Worm (Caenorhabditis elegans) whole organism, L1 larva: ENCODE measurements around the gene csn-6.

Experiments used
- C04F5.9 ChIP-seq: sonication (generic microtip); optimal IDR thresholded peaks from 2 replicates; lab custom pipeline; 2016; ENCODE audit warnings: missing genetic modification characterization, missing compliant biosample characterization
- F16B12.6 ChIP-seq: fragments of 150-350 bp; optimal IDR thresholded peaks from 2 replicates; lab custom pipeline; 2014; ENCODE audit warnings: missing biosample characterization, missing genetic modification characterization
- blmp-1 ChIP-seq: fragments of 150-350 bp; optimal IDR thresholded peaks from 2 replicates; lab custom pipeline; 2014; ENCODE audit warnings: missing biosample characterization, missing genetic modification characterization
- ceh-63 ChIP-seq: fragments of 200-800 bp; sonication (Bioruptor generic); optimal IDR thresholded peaks from 2 replicates; lab custom pipeline; 2018; ENCODE audit warnings: mild to moderate bottlenecking, missing genetic modification characterization, missing compliant biosample characterization
- ceh-82 ChIP-seq, 3 experiments: fragments of 150-350 bp in 1 of 3; sonication (generic microtip) in 2 of 3; optimal IDR thresholded peaks; 2 replicates each; lab custom pipeline; 2014 to 2017; ENCODE audit warnings: missing biosample characterization in 3 of 3, missing genetic modification characterization in 3 of 3
- efl-1 ChIP-seq, 4 experiments: fragments of 150-350 bp; optimal IDR thresholded peaks in 3 of 4; peaks in 1 of 4; 1 replicate in 1 of 4; 2 replicates in 3 of 4; lab custom pipeline; 2014; ENCODE audit warnings: missing biosample characterization in 2 of 4, missing genetic modification characterization in 2 of 4, missing genetic modification reagents in 2 of 4
- efl-3 ChIP-seq: fragments of 200-800 bp; sonication (Bioruptor generic); optimal IDR thresholded peaks from 2 replicates; lab custom pipeline; 2018; ENCODE audit warnings: mild to moderate bottlenecking, missing genetic modification characterization, missing compliant biosample characterization
- elt-2 ChIP-seq: sonication (generic microtip); optimal IDR thresholded peaks from 2 replicates; lab custom pipeline; 2016; ENCODE audit warnings: missing genetic modification characterization, mild to moderate bottlenecking, inconsistent platforms, missing compliant biosample characterization, missing genetic modification reagents
- fkh-4 ChIP-seq: sonication (generic microtip); optimal IDR thresholded peaks from 2 replicates; lab custom pipeline; 2016; ENCODE audit warnings: missing compliant biosample characterization, missing genetic modification characterization, borderline replicate concordance
- fkh-8 ChIP-seq: sonication (generic microtip); optimal IDR thresholded peaks from 2 replicates; lab custom pipeline; 2016; ENCODE audit warnings: mild to moderate bottlenecking, missing genetic modification characterization, missing compliant biosample characterization
- grh-1 ChIP-seq: fragments of 200-800 bp; sonication (Bioruptor generic); IDR thresholded peaks from 2 replicates; pipeline ENCODE4 v1.3.6; 2022; ENCODE audit warnings: missing genetic modification reagents, missing genetic modification characterization, missing compliant biosample characterization
- hlh-17 ChIP-seq: fragments of 200-800 bp; sonication (Bioruptor generic); optimal IDR thresholded peaks from 2 replicates; lab custom pipeline; 2018; ENCODE audit warnings: missing genetic modification characterization, mild to moderate bottlenecking, missing compliant biosample characterization, moderate library complexity, borderline replicate concordance
- hlh-4 ChIP-seq: sonication (generic microtip); optimal IDR thresholded peaks from 2 replicates; lab custom pipeline; 2016; ENCODE audit warnings: mild to moderate bottlenecking, missing genetic modification characterization, missing compliant biosample characterization
- jun-1 ChIP-seq: fragments of 150-350 bp; optimal IDR thresholded peaks from 2 replicates; lab custom pipeline; 2014; ENCODE audit warnings: missing biosample characterization, missing genetic modification reagents, missing genetic modification characterization
- lin-35 ChIP-seq, 2 experiments: fragments of 150-350 bp; optimal IDR thresholded peaks; 2 replicates each; lab custom pipeline; 2014; ENCODE audit warnings: missing biosample characterization in 2 of 2, missing genetic modification characterization in 2 of 2, missing genetic modification reagents in 2 of 2
- lin-39 ChIP-seq: fragments of 150-350 bp; optimal IDR thresholded peaks from 2 replicates; lab custom pipeline; 2014; ENCODE audit warnings: missing biosample characterization, missing genetic modification reagents, missing genetic modification characterization
- lsy-2 ChIP-seq, 2 experiments: fragments of 150-350 bp; optimal IDR thresholded peaks; 2 replicates each; lab custom pipeline; 2014; ENCODE audit warnings: missing biosample characterization in 2 of 2, missing genetic modification characterization in 2 of 2
- mab-9 ChIP-seq: fragments of 200-800 bp; sonication (Bioruptor generic); IDR thresholded peaks from 2 replicates; pipeline ENCODE4 v1.3.6; 2022; ENCODE audit warnings: missing genetic modification reagents, missing genetic modification characterization, missing compliant biosample characterization
- mdl-1 ChIP-seq, 2 experiments: fragments of 150-350 bp; optimal IDR thresholded peaks; 2 replicates each; lab custom pipeline; 2014 to 2017; ENCODE audit warnings: missing biosample characterization in 2 of 2, missing genetic modification characterization in 2 of 2, inconsistent platforms in 1 of 2
- mep-1 ChIP-seq: fragments of 150-350 bp; optimal IDR thresholded peaks from 2 replicates; lab custom pipeline; 2014; ENCODE audit warnings: missing biosample characterization, missing genetic modification characterization
- nhr-11 ChIP-seq: fragments of 150-350 bp; optimal IDR thresholded peaks from 2 replicates; lab custom pipeline; 2014; ENCODE audit warnings: missing biosample characterization, missing genetic modification characterization
- nhr-12 ChIP-seq: sonication (generic microtip); optimal IDR thresholded peaks from 2 replicates; lab custom pipeline; 2017; ENCODE audit warnings: missing biosample characterization, missing genetic modification characterization
- nhr-237 ChIP-seq: fragments of 150-350 bp; optimal IDR thresholded peaks from 2 replicates; lab custom pipeline; 2014; ENCODE audit warnings: missing biosample characterization, missing genetic modification characterization
- nhr-71 ChIP-seq: sonication (generic microtip); optimal IDR thresholded peaks from 2 replicates; lab custom pipeline; 2016; ENCODE audit warnings: mild to moderate bottlenecking, missing genetic modification characterization, moderate library complexity, missing compliant biosample characterization
- nhr-77 ChIP-seq: fragments of 150-350 bp; optimal IDR thresholded peaks from 2 replicates; lab custom pipeline; 2014; ENCODE audit warnings: missing biosample characterization, missing genetic modification characterization
- nhr-84 ChIP-seq: sonication (generic microtip); optimal IDR thresholded peaks from 2 replicates; lab custom pipeline; 2017; ENCODE audit warnings: missing biosample characterization, missing genetic modification characterization
- nhr-85 ChIP-seq: sonication (generic microtip); peaks from one replicate; lab custom pipeline; 2016; ENCODE audit warnings: missing genetic modification characterization, inconsistent platforms, missing compliant biosample characterization
- pag-3 ChIP-seq: sonication (generic microtip); optimal IDR thresholded peaks from 2 replicates; lab custom pipeline; 2017; ENCODE audit warnings: missing genetic modification characterization, mild to moderate bottlenecking, missing compliant biosample characterization, antibody characterized with exemption, borderline replicate concordance; ENCODE audit not compliant: insufficient read depth
- pax-3 ChIP-seq: fragments of 200-800 bp; sonication (Bioruptor generic); optimal IDR thresholded peaks from 2 replicates; lab custom pipeline; 2018; ENCODE audit warnings: mild to moderate bottlenecking, missing genetic modification characterization, moderate library complexity, missing compliant biosample characterization
- pqm-1 ChIP-seq: sonication (generic microtip); optimal IDR thresholded peaks from 3 replicates; lab custom pipeline; 2017; ENCODE audit warnings: missing biosample characterization, missing genetic modification characterization
- snu-23 ChIP-seq: sonication (generic microtip); optimal IDR thresholded peaks from 2 replicates; lab custom pipeline; 2016; ENCODE audit warnings: missing genetic modification characterization, missing compliant biosample characterization
- sup-37 ChIP-seq: fragments of 200-800 bp; sonication (Bioruptor generic); optimal IDR thresholded peaks from 2 replicates; lab custom pipeline; 2018; ENCODE audit warnings: mild to moderate bottlenecking, missing genetic modification characterization, missing compliant biosample characterization
- swsn-7 ChIP-seq: sonication (generic microtip); optimal IDR thresholded peaks from 2 replicates; lab custom pipeline; 2016; ENCODE audit warnings: missing genetic modification characterization, missing compliant biosample characterization
- unc-98 ChIP-seq: fragments of 200-800 bp; sonication (Bioruptor generic); IDR thresholded peaks from 2 replicates; pipeline ENCODE4 v1.3.6; 2022; ENCODE audit warnings: missing genetic modification characterization, missing compliant biosample characterization
- vab-15 ChIP-seq: sonication (generic microtip); optimal IDR thresholded peaks from 2 replicates; lab custom pipeline; 2017; ENCODE audit warnings: missing genotype, mild to moderate bottlenecking, missing genetic modification characterization, missing compliant biosample characterization
- xbp-1 ChIP-seq: sonication (generic microtip); optimal IDR thresholded peaks from 2 replicates; lab custom pipeline; 2016; ENCODE audit warnings: missing genetic modification characterization, missing compliant biosample characterization
- zag-1 ChIP-seq: fragments of 150-350 bp; optimal IDR thresholded peaks from 2 replicates; lab custom pipeline; 2014; ENCODE audit warnings: missing biosample characterization, missing genetic modification characterization

The csn-6 gene

DNA sequence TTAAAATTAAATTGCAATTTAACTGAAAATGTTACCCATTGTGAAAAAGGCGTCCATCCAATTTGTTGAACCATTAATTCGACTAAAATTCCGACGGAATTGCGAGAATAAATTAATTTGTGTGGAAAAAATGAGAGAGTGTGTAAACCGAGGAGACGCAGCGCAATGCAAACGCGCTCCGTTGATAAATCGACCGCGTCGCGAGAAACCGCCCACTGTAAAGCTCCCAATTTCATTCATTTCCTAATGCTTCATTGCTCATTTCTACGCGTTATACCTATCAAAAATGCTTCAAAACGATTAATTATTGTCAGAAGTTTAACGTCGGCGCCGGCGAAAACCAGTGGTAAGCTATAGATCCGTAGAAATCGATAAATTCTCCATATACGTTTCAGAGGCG, 2.9 kb upstream of the csn-6 start, which contains the start of the genes Y67H2A.2 and micu-1 (continued):
- TF ChIP-seq pag-3 (tag; lab: Kevin White, UChicago) (no peak), swsn-7 (tag; lab: Kevin White, UChicago) (peak; percentile 87), lsy-2 (tag; optimal IDR thresholded peaks at IDR 0.05; lab: Kevin White, UChicago) (peak; percentile 85), unc-98 (no peak), C04F5.9 (tag; lab: Kevin White, UChicago) (peak; percentile 46), nhr-237 (tag; lab: Kevin White, UChicago) (peak; percentile 28), pax-3 (tag; lab: Kevin White, UChicago) (peak; percentile 37)

DNA sequence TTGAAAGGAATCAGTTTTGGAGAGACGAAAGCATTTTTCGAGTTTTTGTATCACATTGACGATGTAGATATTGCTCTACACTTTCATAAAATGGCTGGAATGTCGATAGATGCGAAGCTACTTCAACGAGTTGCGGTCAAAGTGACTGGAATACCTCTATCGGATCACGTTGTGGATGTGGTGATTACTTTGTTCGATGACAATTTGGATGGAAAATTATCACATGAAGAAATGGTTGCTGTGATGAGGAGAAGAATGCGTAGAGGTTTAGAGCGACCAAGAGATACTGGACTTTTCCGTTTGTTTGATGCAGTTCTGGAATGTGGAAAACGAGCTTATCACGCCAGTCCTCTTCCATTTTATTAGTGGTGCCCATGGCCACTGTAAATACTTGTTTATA, 976 bp upstream of the csn-6 start:
- TF ChIP-seq jun-1 (tag; lab: Kevin White, UChicago) = no peak
- no peak for TF ChIP-seq lin-35 (GFP tag; optimal IDR thresholded peaks at IDR 0.05; lab: Kevin White, UChicago)
- no peak for TF ChIP-seq pqm-1 (tag; lab: Kevin White, UChicago)
- no peak for TF ChIP-seq mdl-1 (tag; optimal IDR thresholded peaks at IDR 0.05; lab: Kevin White, UChicago)
- TF ChIP-seq nhr-11 (tag; lab: Kevin White, UChicago) = no peak
- no peak for TF ChIP-seq nhr-77
- TF ChIP-seq mab-9 (GFP tag; lab: Robert Waterston, UW) = no peak
- TF ChIP-seq hlh-4 (tag; lab: Kevin White, UChicago) = no peak
- no peak for TF ChIP-seq fkh-8
- TF ChIP-seq ceh-63 (GFP tag; lab: Kevin White, UChicago) = no peak

DNA sequence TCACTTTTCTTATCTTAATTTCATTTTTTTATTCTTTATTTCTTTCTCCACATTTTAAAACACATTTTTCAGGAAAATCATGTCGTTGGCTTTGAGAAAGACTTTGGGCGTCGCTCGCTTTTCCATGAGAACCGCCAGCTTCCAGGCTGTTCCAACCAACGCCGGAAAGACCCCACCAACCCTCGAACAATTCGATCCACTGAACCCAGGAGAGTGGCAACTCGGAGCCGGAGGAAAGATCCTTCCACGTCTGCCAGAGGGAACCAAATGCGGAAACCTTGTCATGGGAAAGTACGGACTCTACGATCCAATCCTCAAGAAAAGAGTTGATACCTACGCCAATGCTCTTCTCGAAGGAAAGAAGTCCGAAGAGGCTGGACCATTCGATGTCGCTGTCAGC, 515 bp upstream of the csn-6 start, which contains the start of gene kdp-1:
TSS of gene kdp-1 (plus strand) at position 80 of the 400 bp plus-strand sequence.
- TF ChIP-seq grh-1 = 0 out of 2 replicates have a peak, but pooled peaks have one; percentile 7
- TF ChIP-seq F16B12.6 = no peak

- TF ChIP-seq mep-1 (tag; lab: Kevin White, UChicago) = no peak
- peak; percentile 46 for TF ChIP-seq nhr-85 (tag; lab: Kevin White, UChicago)
Observed at ce11 chrIV:13303442-13303841, 2.8 kb downstream of the csn-6 start, which contains the start of gene Y67H2A.7. TSS of gene Y67H2A.7 (plus strand) at chrIV:13303742.

DNA sequence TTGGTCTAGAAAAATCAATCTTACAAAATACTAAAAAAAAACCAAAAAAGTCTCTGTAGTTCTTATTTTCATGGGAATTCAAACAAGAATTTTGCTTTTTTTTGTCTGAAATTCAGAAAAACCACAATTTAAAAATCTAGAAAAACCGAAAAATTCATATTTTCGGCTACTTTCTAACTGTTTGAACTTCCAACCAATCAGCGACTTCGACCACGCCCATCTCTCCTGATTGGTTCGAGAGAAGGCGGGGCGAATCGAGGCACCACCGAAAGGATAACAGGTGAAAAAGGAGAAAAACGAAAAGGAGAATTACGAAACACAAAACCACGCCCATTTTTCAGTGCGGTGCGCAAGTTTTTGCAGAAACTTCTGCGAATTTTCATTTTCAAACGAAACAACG, 4.2 kb downstream of the csn-6 start:
- TF ChIP-seq elt-2 (tag; lab: Kevin White, UChicago) = no peak
- TF ChIP-seq sup-37 = no peak

DNA sequence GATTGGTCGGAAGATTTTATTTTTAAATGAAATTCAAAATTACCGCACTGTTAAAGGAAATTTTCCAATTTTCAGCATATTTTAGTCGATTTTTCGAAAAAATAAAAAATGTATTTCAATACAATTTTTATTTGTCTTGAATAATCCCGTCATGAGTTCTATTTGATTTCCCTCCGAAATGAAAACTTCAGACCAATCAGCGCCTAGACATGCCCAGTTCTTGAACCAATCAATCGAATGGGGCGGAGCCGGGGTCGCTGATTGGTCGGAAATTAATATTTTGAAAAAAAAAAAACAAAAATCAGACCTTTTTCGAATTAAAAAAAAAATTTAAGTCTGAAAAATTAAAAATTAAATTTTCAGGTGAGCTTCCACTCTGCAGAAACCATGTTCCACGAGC, 9.0 kb downstream of the csn-6 start:
- TF ChIP-seq xbp-1 (tag; lab: Kevin White, UChicago) (no peak), elt-2 (tag; lab: Kevin White, UChicago) (no peak)
- TF ChIP-seq, all 84 proteins: peak for 0

- TF ChIP-seq nhr-71 (peak; percentile 25), lin-39 (tag; lab: Kevin White, UChicago) (no peak), fkh-4 (tag; lab: Kevin White, UChicago) (no peak), nhr-84 (tag; lab: Kevin White, UChicago) (no peak), blmp-1 (tag; lab: Kevin White, UChicago) (peak; percentile 17), vab-15 (no peak), mdl-1 (tag; optimal IDR thresholded peaks at IDR 0.05; lab: Kevin White, UChicago) (peak in 1 of 2 experiments; percentile 0), grh-1 (no peak), snu-23 (GFP tag; lab: Kevin White, UChicago) (peak; percentile 19), nhr-12 (tag; lab: Kevin White, UChicago) (no peak), zag-1 (tag; lab: Kevin White, UChicago) (no peak), efl-1 (optimal IDR thresholded peaks at IDR 0.05; lab: Kevin White, UChicago) (peak; percentile 0 to 7), efl-1 (GFP tag; optimal IDR thresholded peaks at IDR 0.05 in 1 of 2; lab: Kevin White, UChicago) (no peak), ceh-82 (tag; optimal IDR thresholded peaks at IDR 0.05; lab: Kevin White, UChicago) (no peak), lin-35 (GFP tag; optimal IDR thresholded peaks at IDR 0.05; lab: Kevin White, UChicago) (peak in 1 of 2 experiments; percentile 20), lsy-2 (tag; optimal IDR thresholded peaks at IDR 0.05; lab: Kevin White, UChicago) (peak in 1 of 2 experiments; percentile 19), pqm-1 (tag; lab: Kevin White, UChicago) (no peak), efl-3 (GFP tag; lab: Kevin White, UChicago) (no peak), hlh-17 (GFP tag; lab: Kevin White, UChicago) (no peak)
- TF ChIP-seq, all 84 proteins: peak for 7
Observed at ce11 chrIV:13311331-13312034, 10.9 kb downstream of the csn-6 start.
